Fruit fly (Drosophila melanogaster) whole organism, embryonic: ENCODE measurements around the gene CG13658.

ENCODE experiments used
- Ada2b ChIP-seq: fragments of 200-800 bp; sonication (Bioruptor generic); IDR thresholded peaks from 2 replicates; pipeline ENCODE4 v1.3.6; 2022; ENCODE audit warnings: missing biosample characterization, missing genetic modification characterization
- Bdp1 ChIP-seq: fragments of 200-800 bp; sonication (Bioruptor generic); optimal IDR thresholded peaks from 3 replicates; lab custom pipeline; 2016; ENCODE audit warnings: missing biosample characterization, missing genetic modification characterization
- CG10366 ChIP-seq: fragments of 200-800 bp; sonication (Bioruptor generic); IDR thresholded peaks from 2 replicates; pipeline ENCODE4 v1.3.6; 2022; ENCODE audit warnings: missing biosample characterization, missing genetic modification characterization
- CG10959 ChIP-seq: fragments of 200-800 bp; sonication (Bioruptor generic); IDR thresholded peaks from 2 replicates; pipeline ENCODE4 v1.3.6; 2022; ENCODE audit warnings: missing biosample characterization, missing genetic modification characterization
- CG11723 ChIP-seq: fragments of 200-800 bp; sonication (Bioruptor generic); optimal IDR thresholded peaks from 2 replicates; lab custom pipeline; 2017; ENCODE audit warnings: missing biosample characterization, mild to moderate bottlenecking, missing genetic modification characterization
- CG12299 ChIP-seq: fragments of 200-800 bp; sonication (Bioruptor generic); optimal IDR thresholded peaks from 2 replicates; lab custom pipeline; 2018; ENCODE audit warnings: missing biosample characterization, mild to moderate bottlenecking, missing genetic modification characterization
- CG12659 ChIP-seq: fragments of 200-800 bp; sonication (Bioruptor generic); optimal IDR thresholded peaks from 3 replicates; lab custom pipeline; 2017; ENCODE audit warnings: mild to moderate bottlenecking, missing biosample characterization, missing genetic modification reagents, missing genetic modification characterization
- CG13624 ChIP-seq: fragments of 200-800 bp; sonication (Bioruptor generic); optimal IDR thresholded peaks from 2 replicates; lab custom pipeline; 2016; ENCODE audit warnings: missing biosample characterization, missing genetic modification characterization
- CG14441 ChIP-seq: fragments of 200-800 bp; sonication (Bioruptor generic); IDR thresholded peaks from 2 replicates; pipeline ENCODE4 v1.3.6; 2022; ENCODE audit warnings: missing biosample characterization, missing genetic modification characterization
- CG14667 ChIP-seq: fragments of 200-800 bp; sonication (Bioruptor generic); IDR thresholded peaks from 2 replicates; pipeline ENCODE4 v1.3.6; 2022; ENCODE audit warnings: missing biosample characterization, missing genetic modification characterization
- CG15073 ChIP-seq: fragments of 200-800 bp; sonication (Bioruptor generic); optimal IDR thresholded peaks from 2 replicates; lab custom pipeline; 2016; ENCODE audit warnings: missing biosample characterization, missing genetic modification characterization
- CG1529 ChIP-seq: fragments of 200-800 bp; sonication (Bioruptor generic); optimal IDR thresholded peaks from 3 replicates; lab custom pipeline; 2018; ENCODE audit warnings: missing biosample characterization, missing genetic modification characterization
- CG18262 ChIP-seq: fragments of 200-800 bp; optimal IDR thresholded peaks from 3 replicates; lab custom pipeline; 2019; ENCODE audit warnings: missing biosample characterization, mild to moderate bottlenecking, missing genetic modification characterization, moderate library complexity
- CG2712 ChIP-seq: fragments of 200-800 bp; optimal IDR thresholded peaks from 3 replicates; lab custom pipeline; 2019; ENCODE audit warnings: missing biosample characterization, mild to moderate bottlenecking, missing genetic modification characterization, moderate library complexity
- CG30020 ChIP-seq: fragments of 200-800 bp; optimal IDR thresholded peaks from 2 replicates; lab custom pipeline; 2019; ENCODE audit warnings: missing biosample characterization, mild to moderate bottlenecking, missing genetic modification characterization, moderate library complexity
- CG3065 ChIP-seq: fragments of 200-800 bp; sonication (Bioruptor generic); optimal IDR thresholded peaks from 2 replicates; lab custom pipeline; 2016; ENCODE audit warnings: missing biosample characterization, missing genetic modification characterization
- CG3847 ChIP-seq: fragments of 200-800 bp; sonication (Bioruptor generic); IDR thresholded peaks from 2 replicates; pipeline ENCODE4 v1.3.6; 2022; ENCODE audit warnings: missing biosample characterization, missing genetic modification characterization
- CG4328 ChIP-seq: fragments of 200-800 bp; sonication (Bioruptor generic); optimal IDR thresholded peaks from 3 replicates; lab custom pipeline; 2017; ENCODE audit warnings: missing biosample characterization, missing genetic modification reagents, missing genetic modification characterization
- CG5180 ChIP-seq: fragments of 200-800 bp; sonication (Bioruptor generic); optimal IDR thresholded peaks from 3 replicates; lab custom pipeline; 2017; ENCODE audit warnings: missing biosample characterization, missing genetic modification characterization, mild to moderate bottlenecking, moderate library complexity, missing genetic modification reagents
- CG7963 ChIP-seq: fragments of 200-800 bp; sonication (Bioruptor generic); IDR thresholded peaks from 3 replicates; pipeline ENCODE4 v1.3.6; 2022; ENCODE audit warnings: missing biosample characterization, missing genetic modification characterization; ENCODE audit not compliant: partially characterized antibody
- CG8281 ChIP-seq: fragments of 200-800 bp; sonication (Bioruptor generic); optimal IDR thresholded peaks from 2 replicates; lab custom pipeline; 2018; ENCODE audit warnings: missing biosample characterization, mild to moderate bottlenecking, missing genetic modification characterization, moderate library complexity
- CG9609 ChIP-seq: fragments of 200-800 bp; sonication (Bioruptor generic); optimal IDR thresholded peaks from 3 replicates; lab custom pipeline; 2016; ENCODE audit warnings: missing biosample characterization, missing genetic modification characterization
- CG9817 ChIP-seq: fragments of 200-800 bp; sonication (Bioruptor generic); optimal IDR thresholded peaks from 2 replicates; lab custom pipeline; 2018; ENCODE audit warnings: missing biosample characterization, mild to moderate bottlenecking, missing genetic modification characterization, moderate library complexity
- Dad ChIP-seq: fragments of 200-800 bp; sonication (Bioruptor generic); optimal IDR thresholded peaks from 3 replicates; lab custom pipeline; 2016; ENCODE audit warnings: missing biosample characterization, missing genetic modification characterization
- Eip74EF ChIP-seq, 2 experiments: fragments of 200-800 bp in 1 of 2; fragments of >200 bp in 1 of 2; sonication (Bioruptor generic) in 1 of 2; optimal IDR thresholded peaks; 2 replicates each; lab custom pipeline; 2017 to 2019; ENCODE audit warnings: missing biosample characterization in 2 of 2, missing genetic modification characterization in 2 of 2, mild to moderate bottlenecking in 1 of 2, moderate library complexity in 1 of 2
- Hsf ChIP-seq: fragments of 200-800 bp; sonication (Bioruptor generic); optimal IDR thresholded peaks from 3 replicates; lab custom pipeline; 2016; ENCODE audit warnings: missing biosample characterization, missing genetic modification characterization
- Jarid2 ChIP-seq: fragments of 200-800 bp; sonication (Bioruptor generic); optimal IDR thresholded peaks from 3 replicates; lab custom pipeline; 2017; ENCODE audit warnings: mild to moderate bottlenecking, missing biosample characterization, missing genetic modification reagents, missing genetic modification characterization
- NC2α ChIP-seq: fragments of 200-800 bp; sonication (Bioruptor generic); optimal IDR thresholded peaks from 2 replicates; lab custom pipeline; 2016; ENCODE audit warnings: missing biosample characterization, missing genetic modification characterization
- Nf-YB ChIP-seq: fragments of 200-800 bp; sonication (Bioruptor generic); optimal IDR thresholded peaks from 3 replicates; lab custom pipeline; 2019; ENCODE audit warnings: missing biosample characterization, mild to moderate bottlenecking, missing genetic modification characterization, moderate library complexity
- Oli ChIP-seq: fragments of 200-800 bp; sonication (Bioruptor generic); optimal IDR thresholded peaks from 2 replicates; lab custom pipeline; 2018; ENCODE audit warnings: missing biosample characterization, mild to moderate bottlenecking, missing genetic modification characterization, moderate library complexity
- Poxn ChIP-seq: fragments of 200-800 bp; sonication (Bioruptor generic); IDR thresholded peaks from 2 replicates; pipeline ENCODE4 v1.3.6; 2022; ENCODE audit warnings: missing biosample characterization, missing genetic modification characterization
- Rx ChIP-seq: fragments of 200-800 bp; sonication (Bioruptor generic); IDR thresholded peaks from 2 replicates; pipeline ENCODE4 v1.3.6; 2022; ENCODE audit warnings: missing biosample characterization, missing genetic modification characterization
- Sox100B ChIP-seq: fragments of 200-800 bp; sonication (Bioruptor generic); optimal IDR thresholded peaks from 3 replicates; lab custom pipeline; 2018; ENCODE audit warnings: missing biosample characterization, mild to moderate bottlenecking, missing genetic modification characterization
- bbx ChIP-seq: fragments of 200-800 bp; sonication (Bioruptor generic); IDR thresholded peaks from 2 replicates; pipeline ENCODE4 v1.3.6; 2022; ENCODE audit warnings: missing biosample characterization, missing genetic modification characterization; ENCODE audit not compliant: partially characterized antibody
- cg ChIP-seq: fragments of 200-800 bp; sonication (Bioruptor generic); optimal IDR thresholded peaks from 3 replicates; lab custom pipeline; 2019; ENCODE audit warnings: missing biosample characterization, mild to moderate bottlenecking, missing genetic modification characterization, moderate library complexity
- dmrt99B ChIP-seq: fragments of 200-800 bp; sonication (Bioruptor generic); optimal IDR thresholded peaks from 2 replicates; lab custom pipeline; 2018; ENCODE audit warnings: missing biosample characterization, mild to moderate bottlenecking, missing genetic modification characterization, moderate library complexity
- gsb ChIP-seq: fragments of 200-800 bp; sonication (Bioruptor generic); IDR thresholded peaks from 2 replicates; pipeline ENCODE4 v1.3.6; 2022; ENCODE audit warnings: missing biosample characterization, missing genetic modification characterization
- kah ChIP-seq: fragments of 200-800 bp; sonication (Bioruptor generic); optimal IDR thresholded peaks from 2 replicates; lab custom pipeline; 2018; ENCODE audit warnings: missing biosample characterization, mild to moderate bottlenecking, missing genetic modification characterization
- klu ChIP-seq: fragments of 200-800 bp; sonication (Bioruptor generic); IDR thresholded peaks from 2 replicates; pipeline ENCODE4 v1.3.6; 2022; ENCODE audit warnings: missing biosample characterization, missing genetic modification characterization
- lab ChIP-seq: fragments of 200-800 bp; sonication (Bioruptor generic); optimal IDR thresholded peaks from 3 replicates; lab custom pipeline; 2017; ENCODE audit warnings: missing biosample characterization, missing genetic modification characterization, mild to moderate bottlenecking, moderate library complexity, missing genetic modification reagents
- lola ChIP-seq, 3 experiments: fragments of >200 bp in 2 of 3; fragments of 200-800 bp in 1 of 3; sonication (Bioruptor generic) in 1 of 3; optimal IDR thresholded peaks; 2 replicates each; lab custom pipeline; 2017 to 2019; ENCODE audit warnings: missing biosample characterization in 3 of 3, missing genetic modification characterization in 3 of 3, mild to moderate bottlenecking in 1 of 3, moderate library complexity in 1 of 3
- pnt ChIP-seq: fragments of 200-800 bp; sonication (Bioruptor generic); optimal IDR thresholded peaks from 3 replicates; lab custom pipeline; 2016; ENCODE audit warnings: missing biosample characterization, missing genetic modification characterization
- row ChIP-seq: fragments of 200-800 bp; sonication (Bioruptor generic); IDR thresholded peaks from 3 replicates; pipeline ENCODE4 v1.3.6; 2022; ENCODE audit warnings: missing biosample characterization, missing genetic modification characterization
- sd ChIP-seq: fragments of 200-800 bp; sonication (Bioruptor generic); optimal IDR thresholded peaks from 3 replicates; lab custom pipeline; 2018; ENCODE audit warnings: missing biosample characterization, mild to moderate bottlenecking, missing genetic modification characterization, moderate library complexity
- tll ChIP-seq, 2 experiments: fragments of 200-800 bp in 1 of 2; fragments of >200 bp in 1 of 2; sonication (Bioruptor generic) in 1 of 2; optimal IDR thresholded peaks; 2 replicates each; lab custom pipeline; 2017 to 2019; ENCODE audit warnings: missing biosample characterization in 2 of 2, missing genetic modification characterization in 2 of 2, mild to moderate bottlenecking in 1 of 2, moderate library complexity in 1 of 2
- trh ChIP-seq: fragments of 200-800 bp; sonication (Bioruptor generic); optimal IDR thresholded peaks from 2 replicates; lab custom pipeline; 2016; ENCODE audit warnings: missing biosample characterization, missing genetic modification characterization
- unc-4 ChIP-seq: fragments of 200-800 bp; sonication (Bioruptor generic); IDR thresholded peaks from 2 replicates; pipeline ENCODE4 v1.3.6; 2022; ENCODE audit warnings: missing biosample characterization, missing genetic modification characterization; ENCODE audit not compliant: partially characterized antibody
- zf30C ChIP-seq: fragments of 200-800 bp; sonication (Bioruptor generic); optimal IDR thresholded peaks from 3 replicates; lab custom pipeline; 2018; ENCODE audit warnings: missing biosample characterization, mild to moderate bottlenecking, missing genetic modification characterization
- zfh2 ChIP-seq: fragments of 200-800 bp; sonication (Bioruptor generic); optimal IDR thresholded peaks from 2 replicates; lab custom pipeline; 2016; ENCODE audit warnings: missing biosample characterization, missing genetic modification characterization

Gene CG13658

DNA sequence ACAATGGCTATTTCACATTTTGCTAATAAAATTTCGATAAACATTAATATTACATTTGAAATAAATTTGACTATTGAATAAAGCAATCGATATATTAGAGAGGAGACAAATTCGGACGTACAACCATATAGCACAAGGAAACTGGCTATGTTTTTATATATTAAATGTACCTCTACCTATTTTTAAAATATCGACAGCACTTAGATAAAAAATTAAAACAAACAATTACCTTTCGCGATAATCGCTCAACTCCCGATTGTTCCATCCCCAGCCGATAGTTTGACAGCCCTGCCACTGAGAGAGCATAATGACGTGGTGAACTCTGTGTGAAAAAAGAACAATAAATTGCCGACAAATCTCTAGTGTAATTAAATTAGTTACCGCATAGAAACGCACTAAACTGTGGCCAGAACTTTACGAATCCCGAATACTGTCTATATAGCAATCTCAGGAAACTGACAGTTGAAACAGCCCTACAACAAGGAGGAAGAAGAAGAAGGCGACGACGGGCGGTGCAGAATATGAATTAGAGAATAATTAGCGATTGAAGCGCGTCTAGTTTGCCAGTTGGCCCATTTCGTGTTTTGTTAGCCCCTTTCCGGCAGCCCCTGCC lies 28.5 kb upstream of the CG13658 start, which contains the start of gene CG11857 (continued):
- TF ChIP-seq CG9817 (peak; percentile 99), bbx (peak; percentile 98), Oli (tag; lab: Kevin White, UChicago) (peak; percentile 96), gsb (GFP tag; lab: Robert Waterston, UW) (peak; percentile 97), CG9609 (GFP tag; lab: Kevin White, UChicago) (peak; percentile 98), lola (GFP tag; optimal IDR thresholded peaks at IDR 0.05; lab: Kevin White, UChicago) (peak in 1 of 3 experiments; percentile 97), Rx (GFP tag; lab: Robert Waterston, UW) (peak; percentile 98), CG30020 (tag; lab: Kevin White, UChicago) (peak; percentile 92), CG2712 (peak; percentile 98), tll (GFP tag; optimal IDR thresholded peaks at IDR 0.05; lab: Kevin White, UChicago) (peak; percentile 45 to 68), kah (GFP tag; lab: Kevin White, UChicago) (peak; percentile 84), CG1529 (GFP tag; lab: Kevin White, UChicago) (peak; percentile 94), dmrt99B (tag; lab: Kevin White, UChicago) (peak; percentile 96), CG8281 (tag; lab: Kevin White, UChicago) (peak; percentile 90), CG15073 (peak; percentile 80), CG3065 (GFP tag; lab: Kevin White, UChicago) (peak; percentile 96), CG10366 (GFP tag; lab: Robert Waterston, UW) (peak; percentile 99), Ada2b (GFP tag; lab: Robert Waterston, UW) (peak; percentile 98), CG12299 (tag; lab: Kevin White, UChicago) (peak; percentile 95), CG13624 (GFP tag; lab: Kevin White, UChicago) (peak; percentile 99), Hsf (GFP tag; lab: Kevin White, UChicago) (peak; percentile 99), CG14667 (peak; percentile 99), Dad (peak; percentile 97), pnt (GFP tag; lab: Kevin White, UChicago) (peak; percentile 97), CG3847 (GFP tag; lab: Robert Waterston, UW) (peak; percentile 99), row (peak; percentile 100), lab (peak; percentile 98), klu (peak; percentile 99), unc-4 (peak; percentile 99), NC2α (peak; percentile 90), Sox100B (GFP tag; lab: Kevin White, UChicago) (peak; percentile 93), CG7963 (GFP tag; lab: Robert Waterston, UW) (peak; percentile 99), CG14441 (peak; percentile 99), CG4328 (GFP tag; lab: Kevin White, UChicago) (peak; percentile 91), CG5180 (GFP tag; lab: Kevin White, UChicago) (no peak), sd (peak; percentile 90), CG11723 (GFP tag; lab: Kevin White, UChicago) (peak; percentile 94), CG12659 (GFP tag; lab: Kevin White, UChicago) (peak; percentile 99), CG10959 (peak; percentile 99), Jarid2 (GFP tag; lab: Kevin White, UChicago) (peak; percentile 84), Eip74EF (GFP tag; optimal IDR thresholded peaks at IDR 0.05; lab: Kevin White, UChicago) (peak in 1 of 2 experiments; percentile 85), zfh2 (peak; percentile 99), Nf-YB (GFP tag; lab: Kevin White, UChicago) (peak; percentile 80), Poxn (GFP tag; lab: Robert Waterston, UW) (peak; percentile 97), trh (peak; percentile 97), Bdp1 (GFP tag; lab: Kevin White, UChicago) (peak; percentile 93), cg (GFP tag; lab: Kevin White, UChicago) (no peak), zf30C (GFP tag; lab: Kevin White, UChicago) (peak; percentile 27), CG18262 (tag; lab: Kevin White, UChicago) (peak; percentile 96)
